Fruit fly (Drosophila melanogaster) Kc167 (cell line): ENCODE results near the gene CG13983.

Experiments
- Myc ChIP-seq: fragments of >200 bp; optimal IDR thresholded peaks from 2 replicates; lab custom pipeline; 2017; ENCODE audit warnings: missing external identifiers
- Sin3A ChIP-seq: fragments of >200 bp; optimal IDR thresholded peaks from 2 replicates; lab custom pipeline; 2018; ENCODE audit warnings: missing external identifiers
- h ChIP-seq: fragments of >200 bp; optimal IDR thresholded peaks from 3 replicates; lab custom pipeline; 2018; ENCODE audit warnings: missing external identifiers
- insv ChIP-seq: fragments of >200 bp; optimal IDR thresholded peaks from 3 replicates; lab custom pipeline; 2018; ENCODE audit warnings: missing external identifiers
- psq ChIP-seq: fragments of >200 bp; optimal IDR thresholded peaks from 2 replicates; lab custom pipeline; 2017; ENCODE audit warnings: missing external identifiers
- ttk ChIP-seq: sonication (Bioruptor generic); optimal IDR thresholded peaks from 2 replicates; lab custom pipeline; 2017; ENCODE audit warnings: missing external identifiers

The CG13983 gene

DNA sequence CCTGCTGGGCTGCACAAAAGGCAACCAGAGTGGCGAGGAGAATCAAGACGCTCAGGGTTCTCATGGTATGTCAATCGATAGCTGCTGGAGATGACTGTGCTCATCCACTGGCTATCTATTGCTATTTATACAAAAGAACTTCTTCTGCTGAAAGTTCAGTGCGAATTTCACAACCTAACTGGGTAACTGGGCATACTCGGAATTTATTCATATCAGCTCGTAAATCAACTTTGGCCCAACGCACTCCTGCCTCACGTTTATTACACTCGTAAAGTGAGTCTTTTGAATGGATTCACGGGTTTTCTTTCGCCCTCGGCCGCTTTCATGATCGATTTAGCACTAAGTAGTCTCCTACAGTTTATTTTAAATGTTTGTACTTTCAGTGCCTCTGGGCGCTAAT, at the start of gene CG13983:
CG13983 (minus strand) TSS at position 101 of the 400 bp plus-strand sequence.
- TF ChIP-seq Myc (lab: Kevin White, UChicago) (no peak), psq (lab: Kevin White, UChicago) (no peak), insv (lab: Kevin White, UChicago) (no peak), h (lab: Kevin White, UChicago) (no peak), Sin3A (lab: Kevin White, UChicago) (no peak), ttk (lab: Kevin White, UChicago) (no peak)

DNA sequence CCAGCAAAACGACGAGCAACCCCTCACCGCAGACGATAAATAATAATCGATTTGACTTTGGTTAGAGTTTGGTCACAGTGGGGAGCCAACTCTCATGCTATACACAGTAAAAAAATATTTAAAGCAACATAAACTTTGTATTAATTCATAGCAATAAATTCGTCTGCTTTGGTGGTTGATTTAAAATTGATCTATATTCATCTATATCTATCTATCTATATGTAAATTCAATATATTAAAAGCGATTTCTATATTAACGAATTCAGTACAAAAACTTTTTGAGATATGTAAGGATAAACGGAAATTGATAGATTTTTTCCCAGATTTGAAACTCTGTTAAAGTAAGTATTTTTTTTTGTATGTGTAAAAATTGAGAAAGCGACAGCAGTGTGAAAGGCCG, 45.6 kb upstream of the CG13983 start:
- TF ChIP-seq Myc (lab: Kevin White, UChicago) (no peak), h (lab: Kevin White, UChicago) (no peak), psq (lab: Kevin White, UChicago) (no peak), insv (lab: Kevin White, UChicago) (no peak), ttk (lab: Kevin White, UChicago) (no peak), Sin3A (lab: Kevin White, UChicago) (no peak)

DNA sequence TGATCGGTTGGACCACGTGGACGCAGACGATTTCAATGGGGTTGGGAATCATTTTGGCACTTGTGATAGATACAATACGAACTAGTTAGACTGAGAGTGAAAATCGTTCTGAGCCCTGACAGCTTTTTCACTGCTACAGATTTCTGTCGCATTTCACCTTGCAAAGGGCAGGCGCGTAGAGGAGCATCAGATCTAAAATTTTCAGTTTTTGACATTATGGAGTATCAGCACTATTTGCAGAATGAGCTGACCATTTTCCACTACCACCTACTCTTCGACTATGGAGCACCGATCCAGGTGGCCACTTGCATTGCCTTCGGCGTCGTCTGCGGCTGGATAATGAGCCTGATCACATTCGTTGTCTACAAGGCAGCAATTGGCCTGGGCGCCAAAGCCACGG, 44.4 kb upstream of the CG13983 start, which contains the start of the genes CG43922 and CG13984:
CG43922 (minus strand) TSS at position 101 of the 400 bp plus-strand sequence.
CG13984 (plus strand) TSS at position 169 of the 400 bp plus-strand sequence.
- TF ChIP-seq h (lab: Kevin White, UChicago) (no peak), psq (lab: Kevin White, UChicago) (no peak), Myc (lab: Kevin White, UChicago) (no peak), insv (lab: Kevin White, UChicago) (no peak), ttk (lab: Kevin White, UChicago) (no peak), Sin3A (lab: Kevin White, UChicago) (no peak)

dm6 chr2L:6306895-6307294, 42.6 kb upstream of the CG13983 start:
- TF ChIP-seq ttk (lab: Kevin White, UChicago), result no peak
- no peak for TF ChIP-seq insv (lab: Kevin White, UChicago)
- TF ChIP-seq h (lab: Kevin White, UChicago), result no peak
- TF ChIP-seq Myc (lab: Kevin White, UChicago), result no peak
- TF ChIP-seq psq (lab: Kevin White, UChicago), result no peak
- no peak for TF ChIP-seq Sin3A (lab: Kevin White, UChicago)

DNA sequence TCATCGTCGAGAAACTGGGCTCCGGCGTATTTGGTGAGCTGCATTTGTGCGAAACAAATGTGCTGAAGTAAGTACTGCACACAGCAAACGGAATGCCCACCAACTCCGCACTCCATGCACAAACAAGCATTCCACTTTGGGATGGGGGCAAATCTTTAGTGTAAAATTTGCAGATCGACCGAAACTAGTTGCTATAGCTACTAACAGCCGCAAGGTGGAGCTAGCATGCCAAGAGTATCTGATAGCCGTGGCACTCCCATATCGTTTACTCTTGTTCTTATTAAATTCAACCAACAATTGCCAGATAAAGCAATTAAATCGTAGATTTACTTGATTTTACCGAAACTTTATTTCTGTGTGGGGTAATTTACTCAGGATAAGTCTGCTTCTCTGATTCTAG, 37.3 kb upstream of the CG13983 start:
- TF ChIP-seq h (lab: Kevin White, UChicago), result no peak
- TF ChIP-seq insv (lab: Kevin White, UChicago), result no peak
- TF ChIP-seq ttk (lab: Kevin White, UChicago), result no peak
- no peak for TF ChIP-seq Sin3A (lab: Kevin White, UChicago)
- no peak for TF ChIP-seq psq (lab: Kevin White, UChicago)
- TF ChIP-seq Myc (lab: Kevin White, UChicago), result no peak

dm6 chr2L:6291605-6292004, 27.3 kb upstream of the CG13983 start:
- TF ChIP-seq Sin3A (lab: Kevin White, UChicago) (no peak), h (lab: Kevin White, UChicago) (no peak), Myc (lab: Kevin White, UChicago) (no peak), ttk (lab: Kevin White, UChicago) (no peak), psq (lab: Kevin White, UChicago) (no peak)

- no peak for TF ChIP-seq ttk (lab: Kevin White, UChicago)
- no peak for TF ChIP-seq psq (lab: Kevin White, UChicago)
- no peak for TF ChIP-seq insv (lab: Kevin White, UChicago)
- no peak for TF ChIP-seq h (lab: Kevin White, UChicago)
- no peak for TF ChIP-seq Sin3A (lab: Kevin White, UChicago)
- TF ChIP-seq Myc (lab: Kevin White, UChicago), result no peak
These were observed 19.1 kb upstream of the CG13983 start for dm6 chr2L:6283376-6283775.

DNA sequence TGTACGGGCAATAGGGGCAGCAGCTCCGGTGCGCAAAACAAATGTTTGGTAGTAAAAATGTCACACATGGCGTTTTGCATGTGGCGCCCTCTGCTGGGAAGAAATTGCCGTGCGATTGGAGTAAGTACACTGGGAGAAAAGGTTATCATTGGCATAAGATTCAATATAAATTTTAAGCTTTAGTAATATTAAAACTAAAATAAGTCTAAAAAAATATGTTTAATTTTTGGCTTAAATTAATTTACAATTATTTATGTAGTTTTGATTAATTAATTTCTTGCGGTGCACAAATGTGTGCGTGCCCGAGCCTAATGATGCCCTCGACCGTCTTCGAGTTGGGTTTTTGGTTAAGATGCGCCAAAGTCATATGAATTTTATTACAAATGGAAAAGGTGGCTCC, 16.0 kb upstream of the CG13983 start:
- no peak for TF ChIP-seq insv (lab: Kevin White, UChicago)
- no peak for TF ChIP-seq ttk (lab: Kevin White, UChicago)
- no peak for TF ChIP-seq psq (lab: Kevin White, UChicago)

dm6 chr2L:6276815-6277214, 12.5 kb upstream of the CG13983 start:
- no peak for TF ChIP-seq insv (lab: Kevin White, UChicago)
- no peak for TF ChIP-seq ttk (lab: Kevin White, UChicago)
- TF ChIP-seq h (lab: Kevin White, UChicago), result no peak
- no peak for TF ChIP-seq psq (lab: Kevin White, UChicago)

- TF ChIP-seq h (lab: Kevin White, UChicago) (no peak), insv (lab: Kevin White, UChicago) (no peak), psq (lab: Kevin White, UChicago) (no peak), ttk (lab: Kevin White, UChicago) (no peak), Myc (lab: Kevin White, UChicago) (no peak), Sin3A (lab: Kevin White, UChicago) (no peak)
These were observed 11.7 kb upstream of the CG13983 start for dm6 chr2L:6275981-6276380.

- TF ChIP-seq insv (lab: Kevin White, UChicago), result no peak
- TF ChIP-seq ttk (lab: Kevin White, UChicago), result no peak
- no peak for TF ChIP-seq psq (lab: Kevin White, UChicago)
- TF ChIP-seq Myc (lab: Kevin White, UChicago), result no peak
- no peak for TF ChIP-seq h (lab: Kevin White, UChicago)
- TF ChIP-seq Sin3A (lab: Kevin White, UChicago), result no peak
These were observed 9.9 kb upstream of the CG13983 start for dm6 chr2L:6273963-6274834.
